Fruit fly (Drosophila melanogaster): ENCODE results near the gene Cht11.

Gene Cht11

dm6 chrX:6843841-6844440 is 5.4 kb downstream of the Cht11 start, which contains the start of the genes CG14435 and Tmf:
TSS of gene CG14435 (minus strand) at chrX:6843921.
TSS of gene Tmf (plus strand) at chrX:6844341.
- TF ChIP-seq CG18262 (tag; optimal IDR thresholded peaks at IDR 0.05) (peak; percentile 88), CHES-1-like (GFP tag; optimal IDR thresholded peaks at IDR 0.05) (peak; percentile 26), odd (GFP tag; optimal IDR thresholded peaks at IDR 0.05) (peak; percentile 59), CG2889 (GFP tag; IDR thresholded peaks at IDR 0.05) (peak; percentile 78), fru (optimal IDR thresholded peaks at IDR 0.05) (no peak), CG6813 (GFP tag; optimal IDR thresholded peaks at IDR 0.05) (no peak), disco-r (GFP tag; optimal IDR thresholded peaks at IDR 0.05) (no peak), CG11695 (GFP tag; IDR thresholded peaks at IDR 0.05) (peak; percentile 64; the same call in 2 of the 3 replicates), CG10959 (GFP tag; IDR thresholded peaks at IDR 0.05) (peak; percentile 73), CG4404 (GFP tag; IDR thresholded peaks at IDR 0.05) (peak; percentile 87), caup (GFP tag; optimal IDR thresholded peaks at IDR 0.05; ENCODE audit: severe bottlenecking) (peak; percentile 80), oc (tag; optimal IDR thresholded peaks at IDR 0.05) (no peak), HLH4C (GFP tag; IDR thresholded peaks at IDR 0.05; ENCODE audit: partially characterized antibody) (peak; percentile 56; the same call in 1 of the 3 replicates), Oaz (GFP tag; IDR thresholded peaks at IDR 0.05) (peak; percentile 77), HmgD (GFP tag; optimal IDR thresholded peaks at IDR 0.05) (no peak), CG6854 (GFP tag; optimal IDR thresholded peaks at IDR 0.05) (peak; percentile 43), pfk (GFP tag; optimal IDR thresholded peaks at IDR 0.05) (no peak), H2.0 (GFP tag; IDR thresholded peaks at IDR 0.05) (peak; percentile 76), bcd (GFP tag; optimal IDR thresholded peaks at IDR 0.05) (peak; percentile 89), Sox100B (GFP tag; optimal IDR thresholded peaks at IDR 0.05) (peak; percentile 81), CG30020 (tag; optimal IDR thresholded peaks at IDR 0.05) (peak; percentile 73), Bdp1 (GFP tag; optimal IDR thresholded peaks at IDR 0.05) (peak; percentile 50), Dek (tag; optimal IDR thresholded peaks at IDR 0.05) (peak; percentile 79), CG10654 (GFP tag; optimal IDR thresholded peaks at IDR 0.05) (peak; percentile 64), Blimp-1 (GFP tag; optimal IDR thresholded peaks at IDR 0.05) (peak; percentile 12), fd64A (GFP tag; optimal IDR thresholded peaks at IDR 0.05) (no peak), CG3995 (GFP tag; optimal IDR thresholded peaks at IDR 0.05) (peak; percentile 26), pb (GFP tag; optimal IDR thresholded peaks at IDR 0.05) (no peak), CG6765 (GFP tag; optimal IDR thresholded peaks at IDR 0.05) (peak; percentile 63), CG10565 (GFP tag; optimal IDR thresholded peaks at IDR 0.05) (no peak), Opbp (GFP tag; IDR thresholded peaks at IDR 0.05; ENCODE audit: partially characterized antibody) (peak; percentile 49; the same call in 2 of the 3 replicates), gcm2 (GFP tag; optimal IDR thresholded peaks at IDR 0.05) (no peak), E2f2 (GFP tag; IDR thresholded peaks at IDR 0.05) (peak; percentile 62), CG11696 (GFP tag; IDR thresholded peaks at IDR 0.05) (peak; percentile 58), Pdp1 (GFP tag; optimal IDR thresholded peaks at IDR 0.05) (peak; percentile 48 to 75), p53 (GFP tag; optimal IDR thresholded peaks at IDR 0.05) (no peak), Tbp (GFP tag; optimal IDR thresholded peaks at IDR 0.05) (no peak), BtbVII (GFP tag; optimal IDR thresholded peaks at IDR 0.05) (peak; percentile 74), CG32767 (GFP tag; IDR thresholded peaks at IDR 0.05) (peak; percentile 80), lov (optimal IDR thresholded peaks at IDR 0.05) (no peak), lov (GFP tag; IDR thresholded peaks at IDR 0.05) (peak; percentile 73; the same call in 2 of the 3 replicates), CG2116 (GFP tag; optimal IDR thresholded peaks at IDR 0.05) (peak; percentile 79), Trl (optimal IDR thresholded peaks at IDR 0.05) (no peak), Trl (GFP tag; optimal IDR thresholded peaks at IDR 0.05) (peak; percentile 15), Poxn (GFP tag; IDR thresholded peaks at IDR 0.05) (peak; percentile 69), CG9797 (GFP tag; optimal IDR thresholded peaks at IDR 0.05) (peak; percentile 39), dmrt99B (tag; optimal IDR thresholded peaks at IDR 0.05) (peak; percentile 80), CG1602 (GFP tag; optimal IDR thresholded peaks at IDR 0.05) (peak; percentile 85), cg (GFP tag; optimal IDR thresholded peaks at IDR 0.05) (no peak), CG12659 (GFP tag; optimal IDR thresholded peaks at IDR 0.05) (peak; percentile 93), bigmax (GFP tag; optimal IDR thresholded peaks at IDR 0.05) (no peak)
